Worm (Caenorhabditis elegans) whole organism, late embryonic: ENCODE measurements around the gene T19D2.3.

ENCODE experiments used
- C08G9.2 ChIP-seq: sonication (generic microtip); optimal IDR thresholded peaks from 2 replicates; lab custom pipeline; 2016; ENCODE audit warnings: mild to moderate bottlenecking, missing genetic modification characterization, moderate library complexity, missing compliant biosample characterization
- T23F11.4 ChIP-seq: fragments of 200-800 bp; sonication (Bioruptor generic); optimal IDR thresholded peaks from 2 replicates; lab custom pipeline; 2018; ENCODE audit warnings: mild to moderate bottlenecking, missing genetic modification characterization, missing compliant biosample characterization
- ahr-1 ChIP-seq: sonication (generic microtip); optimal IDR thresholded peaks from 2 replicates; lab custom pipeline; 2016; ENCODE audit warnings: missing genetic modification characterization, missing compliant biosample characterization
- ama-1 ChIP-seq: fragments of 150-350 bp; optimal IDR thresholded peaks from 2 replicates; lab custom pipeline; 2014
- ceh-14 ChIP-seq: sonication (generic microtip); optimal IDR thresholded peaks from 2 replicates; lab custom pipeline; 2016; ENCODE audit warnings: missing genotype, missing genetic modification characterization, missing compliant biosample characterization
- ceh-19 ChIP-seq: fragments of 200-800 bp; sonication (Bioruptor generic); optimal IDR thresholded peaks from 2 replicates; lab custom pipeline; 2018; ENCODE audit warnings: mild to moderate bottlenecking, missing genetic modification characterization, missing compliant biosample characterization
- ceh-2 ChIP-seq: sonication (generic microtip); optimal IDR thresholded peaks from 2 replicates; lab custom pipeline; 2016; ENCODE audit warnings: missing genotype, missing genetic modification characterization, missing compliant biosample characterization
- ceh-22 ChIP-seq: sonication (generic microtip); optimal IDR thresholded peaks from 2 replicates; lab custom pipeline; 2017; ENCODE audit warnings: missing biosample characterization, missing genetic modification characterization
- ceh-24 ChIP-seq: sonication (generic microtip); optimal IDR thresholded peaks from 2 replicates; lab custom pipeline; 2016; ENCODE audit warnings: mild to moderate bottlenecking, missing genetic modification characterization, missing compliant biosample characterization
- ceh-30 ChIP-seq: fragments of 150-350 bp; optimal IDR thresholded peaks from 2 replicates; lab custom pipeline; 2014; ENCODE audit warnings: missing biosample characterization, missing genetic modification characterization
- ceh-31 ChIP-seq: sonication (generic microtip); optimal IDR thresholded peaks from 2 replicates; lab custom pipeline; 2016; ENCODE audit warnings: missing genetic modification characterization, missing compliant biosample characterization
- ceh-34 ChIP-seq: sonication (generic microtip); optimal IDR thresholded peaks from 2 replicates; lab custom pipeline; 2016; ENCODE audit warnings: mild to moderate bottlenecking, missing genetic modification characterization, missing compliant biosample characterization
- ceh-45 ChIP-seq: fragments of 200-800 bp; sonication (Bioruptor generic); IDR thresholded peaks from 2 replicates; pipeline ENCODE4 v1.3.6; 2022; ENCODE audit warnings: missing genetic modification reagents, missing genetic modification characterization, missing compliant biosample characterization
- ceh-48 ChIP-seq: sonication (generic microtip); optimal IDR thresholded peaks from 2 replicates; lab custom pipeline; 2016; ENCODE audit warnings: missing genetic modification characterization, inconsistent platforms, missing compliant biosample characterization
- ceh-9 ChIP-seq: sonication (generic microtip); optimal IDR thresholded peaks from 2 replicates; lab custom pipeline; 2016; ENCODE audit warnings: mild to moderate bottlenecking, missing genetic modification characterization, inconsistent platforms, missing compliant biosample characterization
- dmd-4 ChIP-seq: sonication (generic microtip); optimal IDR thresholded peaks from 2 replicates; lab custom pipeline; 2016; ENCODE audit warnings: borderline replicate concordance, missing genetic modification characterization, missing compliant biosample characterization
- dve-1 ChIP-seq: sonication (generic microtip); optimal IDR thresholded peaks from 2 replicates; lab custom pipeline; 2017; ENCODE audit warnings: antibody characterized with exemption, mild to moderate bottlenecking, missing genetic modification characterization, missing compliant biosample characterization
- elt-2 ChIP-seq: sonication (generic microtip); optimal IDR thresholded peaks from 2 replicates; lab custom pipeline; 2016; ENCODE audit warnings: missing genetic modification reagents, missing genetic modification characterization, missing compliant biosample characterization
- eyg-1 ChIP-seq: sonication (generic microtip); optimal IDR thresholded peaks from 2 replicates; lab custom pipeline; 2016; ENCODE audit warnings: missing genotype, missing genetic modification characterization, missing compliant biosample characterization
- fax-1 ChIP-seq: sonication (generic microtip); optimal IDR thresholded peaks from 2 replicates; lab custom pipeline; 2016; ENCODE audit warnings: missing genotype, missing genetic modification characterization, missing compliant biosample characterization
- fkh-6 ChIP-seq: sonication (generic microtip); optimal IDR thresholded peaks from 2 replicates; lab custom pipeline; 2016; ENCODE audit warnings: missing genetic modification characterization, missing compliant biosample characterization
- gmeb-2 ChIP-seq: sonication (generic microtip); optimal IDR thresholded peaks from 2 replicates; lab custom pipeline; 2016; ENCODE audit warnings: missing genetic modification characterization, inconsistent platforms, missing compliant biosample characterization
- hlh-30 ChIP-seq: sonication (generic microtip); optimal IDR thresholded peaks from 2 replicates; lab custom pipeline; 2017; ENCODE audit warnings: antibody characterized with exemption, missing genetic modification characterization, missing compliant biosample characterization; ENCODE audit not compliant: insufficient read depth
- hlh-6 ChIP-seq: sonication (generic microtip); optimal IDR thresholded peaks from 2 replicates; lab custom pipeline; 2016; ENCODE audit warnings: missing genotype, missing genetic modification characterization, missing compliant biosample characterization
- hlh-8 ChIP-seq: sonication (generic microtip); optimal IDR thresholded peaks from 2 replicates; lab custom pipeline; 2016; ENCODE audit warnings: missing genotype, missing genetic modification characterization, missing compliant biosample characterization
- lim-6 ChIP-seq: sonication (generic microtip); optimal IDR thresholded peaks from 2 replicates; lab custom pipeline; 2016; ENCODE audit warnings: missing genetic modification characterization, missing compliant biosample characterization
- madf-2 ChIP-seq: sonication (generic microtip); optimal IDR thresholded peaks from 2 replicates; lab custom pipeline; 2017; ENCODE audit warnings: missing genetic modification characterization, missing compliant biosample characterization
- nfya-1 ChIP-seq: sonication (generic microtip); optimal IDR thresholded peaks from 2 replicates; lab custom pipeline; 2017; ENCODE audit warnings: missing genetic modification characterization, mild to moderate bottlenecking, missing compliant biosample characterization, antibody characterized with exemption, moderate library complexity
- nhr-11 ChIP-seq: fragments of 150-350 bp; optimal IDR thresholded peaks from 2 replicates; lab custom pipeline; 2014; ENCODE audit warnings: missing biosample characterization, missing genetic modification characterization
- nhr-232 ChIP-seq: sonication (generic microtip); optimal IDR thresholded peaks from 2 replicates; lab custom pipeline; 2016; ENCODE audit warnings: missing genetic modification characterization, missing compliant biosample characterization
- pag-3 ChIP-seq: sonication (generic microtip); optimal IDR thresholded peaks from 2 replicates; lab custom pipeline; 2016; ENCODE audit warnings: missing compliant biosample characterization, missing genetic modification characterization, borderline replicate concordance
- ref-2 ChIP-seq: sonication (generic microtip); optimal IDR thresholded peaks from 2 replicates; lab custom pipeline; 2016; ENCODE audit warnings: missing genetic modification characterization, missing compliant biosample characterization
- sdc-2 ChIP-seq: sonication (generic microtip); optimal IDR thresholded peaks from 2 replicates; lab custom pipeline; 2016; ENCODE audit warnings: missing genotype, missing genetic modification characterization, missing compliant biosample characterization
- sox-2 ChIP-seq: fragments of 200-800 bp; sonication (Bioruptor generic); IDR thresholded peaks from 2 replicates; pipeline ENCODE4 v1.3.6; 2022; ENCODE audit warnings: missing genetic modification reagents, missing genetic modification characterization, missing compliant biosample characterization
- sox-4 ChIP-seq: sonication (generic microtip); optimal IDR thresholded peaks from 2 replicates; lab custom pipeline; 2017; ENCODE audit warnings: mild to moderate bottlenecking, missing genetic modification characterization, inconsistent platforms, missing compliant biosample characterization
- tbx-2 ChIP-seq: sonication (generic microtip); optimal IDR thresholded peaks from 2 replicates; lab custom pipeline; 2016; ENCODE audit warnings: missing genetic modification characterization, missing compliant biosample characterization
- unc-55 ChIP-seq: sonication (generic microtip); optimal IDR thresholded peaks from 2 replicates; lab custom pipeline; 2017; ENCODE audit warnings: missing biosample characterization, missing genetic modification reagents, missing genetic modification characterization
- unc-86 ChIP-seq: sonication (generic microtip); optimal IDR thresholded peaks from 2 replicates; lab custom pipeline; 2016; ENCODE audit warnings: missing genetic modification characterization, missing compliant biosample characterization
- zip-5 ChIP-seq: sonication (generic microtip); optimal IDR thresholded peaks from 2 replicates; lab custom pipeline; 2016; ENCODE audit warnings: missing genetic modification characterization, missing compliant biosample characterization
- ztf-16 ChIP-seq: sonication (generic microtip); optimal IDR thresholded peaks from 2 replicates; lab custom pipeline; 2017; ENCODE audit warnings: missing genetic modification characterization, missing compliant biosample characterization

The T19D2.3 gene

DNA sequence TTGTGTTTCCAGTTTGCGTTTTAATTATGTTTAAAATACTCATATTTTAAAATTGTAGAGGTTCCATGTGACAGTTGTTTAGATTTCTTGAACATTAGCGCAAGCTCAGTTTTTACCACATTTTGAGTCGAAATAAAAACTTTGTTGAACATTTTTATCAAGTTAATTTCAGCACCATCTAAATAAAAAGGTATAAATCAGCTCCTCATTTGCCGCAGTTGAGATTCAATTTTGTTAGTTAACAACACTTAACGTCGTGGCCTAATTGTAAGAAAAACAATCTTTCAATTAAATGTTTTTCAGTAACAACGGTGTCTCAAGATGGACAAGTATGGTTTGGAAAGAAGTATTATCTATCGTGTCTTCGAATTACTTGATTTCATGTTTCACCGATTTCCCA is 18.3 kb upstream of the T19D2.3 start:
- TF ChIP-seq hlh-6 (tag; lab: Kevin White, UChicago) (no peak), ref-2 (tag; lab: Kevin White, UChicago) (no peak), ztf-16 (no peak), ceh-34 (tag; lab: Kevin White, UChicago) (no peak), elt-2 (tag; lab: Kevin White, UChicago) (no peak), ama-1 (no peak), fkh-6 (tag; lab: Kevin White, UChicago) (no peak), C08G9.2 (tag; lab: Kevin White, UChicago) (no peak), eyg-1 (tag; lab: Kevin White, UChicago) (no peak), tbx-2 (tag; lab: Kevin White, UChicago) (no peak), dve-1 (tag; lab: Kevin White, UChicago) (no peak), sox-2 (no peak), gmeb-2 (no peak), ceh-24 (no peak), nhr-11 (tag; lab: Kevin White, UChicago) (no peak), ceh-2 (no peak), ceh-19 (GFP tag; lab: Kevin White, UChicago) (no peak), nhr-232 (tag; lab: Kevin White, UChicago) (no peak), madf-2 (no peak)

DNA sequence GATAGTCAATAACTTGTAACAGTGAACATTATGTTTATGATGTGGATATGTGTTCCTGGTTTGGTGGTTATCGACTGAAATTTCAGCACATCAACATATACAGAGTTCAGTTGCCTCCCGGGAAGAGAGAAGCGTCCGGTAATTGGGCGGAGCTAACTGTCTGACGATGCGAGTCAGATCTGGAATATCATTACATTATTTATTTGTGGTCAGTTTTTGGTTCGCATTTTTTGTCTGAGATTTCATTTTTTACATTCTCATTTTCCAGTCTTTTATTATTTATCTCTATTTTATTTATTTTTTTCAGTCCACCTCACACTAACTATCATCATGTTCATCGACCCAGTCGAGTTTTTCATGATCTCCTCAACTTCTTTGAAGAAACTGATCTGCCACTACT is 13.3 kb upstream of the T19D2.3 start, which contains the start of gene T22B2.1:
T22B2.1 (plus strand) TSS at position 301 of the 400 bp plus-strand sequence.
- TF ChIP-seq nhr-11 (tag; lab: Kevin White, UChicago) (no peak), madf-2 (no peak), ceh-9 (tag; lab: Kevin White, UChicago) (no peak)
- TF ChIP-seq, all 69 proteins: peak for 0

DNA sequence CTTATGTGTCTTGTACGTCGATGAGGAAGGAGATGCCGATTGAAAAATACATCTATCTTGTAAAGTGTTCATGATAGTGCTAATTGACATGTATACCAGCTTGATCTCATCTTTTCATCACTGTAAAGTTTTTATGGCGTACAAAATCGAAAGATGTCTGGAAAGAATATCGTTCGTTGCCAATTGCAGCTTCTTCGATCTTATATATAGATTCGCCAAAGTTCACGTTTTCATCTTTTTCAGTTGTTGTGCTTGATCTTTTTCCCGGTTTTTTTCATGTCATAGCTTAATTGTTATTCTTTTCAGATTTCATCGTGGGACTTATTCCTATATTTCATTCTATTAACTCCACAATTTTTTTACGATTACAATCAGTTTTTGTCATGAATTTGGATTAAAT is 7.7 kb upstream of the T19D2.3 start, which contains the start of gene adt-3:
adt-3 (plus strand) TSS at position 301 of the 400 bp plus-strand sequence.
- no peak for TF ChIP-seq nhr-232 (tag; lab: Kevin White, UChicago)
- no peak for TF ChIP-seq hlh-30 (tag; lab: Kevin White, UChicago)
- TF ChIP-seq fkh-6 (tag; lab: Kevin White, UChicago): no peak
- TF ChIP-seq fax-1 (tag; lab: Kevin White, UChicago): no peak
- no peak for TF ChIP-seq ceh-14 (tag; lab: Kevin White, UChicago)
- no peak for TF ChIP-seq dmd-4 (tag; lab: Kevin White, UChicago)
- no peak for TF ChIP-seq ceh-31 (tag; lab: Kevin White, UChicago)
- no peak for TF ChIP-seq T23F11.4
- TF ChIP-seq ceh-24: no peak
- no peak for TF ChIP-seq unc-55 (GFP tag; lab: Kevin White, UChicago)
- no peak for TF ChIP-seq sox-4
- no peak for TF ChIP-seq lim-6 (tag; lab: Kevin White, UChicago)

DNA sequence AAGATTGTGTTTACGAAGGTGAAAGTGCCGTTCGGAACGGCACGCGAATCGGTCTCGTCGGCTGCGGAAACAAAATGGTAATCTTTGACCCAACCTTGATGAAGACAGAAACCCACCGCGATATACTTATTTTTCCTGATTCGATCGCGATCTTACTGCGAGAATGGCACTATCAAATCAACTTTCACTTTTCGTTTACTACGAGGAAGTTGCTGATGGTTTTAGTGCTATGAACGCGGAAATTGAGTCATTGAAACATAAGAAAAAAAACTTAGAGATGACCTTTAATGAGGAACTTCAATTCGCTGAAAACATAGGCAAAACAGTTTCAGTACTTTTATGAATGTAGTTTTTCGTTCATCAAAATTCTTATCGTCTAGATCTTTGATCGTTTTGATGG is 6.4 kb upstream of the T19D2.3 start:
- TF ChIP-seq hlh-8 (tag; lab: Kevin White, UChicago) (no peak), ahr-1 (tag; lab: Kevin White, UChicago) (no peak), gmeb-2 (no peak), sdc-2 (tag; lab: Kevin White, UChicago) (no peak), ceh-30 (tag; lab: Kevin White, UChicago) (no peak), fkh-6 (tag; lab: Kevin White, UChicago) (no peak), eyg-1 (tag; lab: Kevin White, UChicago) (no peak), ceh-2 (no peak), ceh-45 (GFP tag; lab: Robert Waterston, UW) (no peak), ceh-22 (tag; lab: Kevin White, UChicago) (no peak), nfya-1 (tag; lab: Kevin White, UChicago) (no peak), ceh-24 (no peak), tbx-2 (tag; lab: Kevin White, UChicago) (no peak), dmd-4 (tag; lab: Kevin White, UChicago) (no peak), ceh-48 (tag; lab: Kevin White, UChicago) (no peak), zip-5 (no peak), hlh-6 (tag; lab: Kevin White, UChicago) (no peak), pag-3 (tag; lab: Kevin White, UChicago) (no peak), ceh-34 (tag; lab: Kevin White, UChicago) (no peak), unc-86 (no peak)
